Fruit fly (Drosophila melanogaster) Kc167 (cell line): ENCODE data around the gene CG43332.

Experiments
- Myc ChIP-seq: fragments of >200 bp; optimal IDR thresholded peaks from 2 replicates; lab custom pipeline; 2017; ENCODE audit warnings: missing external identifiers
- Sin3A ChIP-seq: fragments of >200 bp; optimal IDR thresholded peaks from 2 replicates; lab custom pipeline; 2018; ENCODE audit warnings: missing external identifiers
- psq ChIP-seq: fragments of >200 bp; optimal IDR thresholded peaks from 2 replicates; lab custom pipeline; 2017; ENCODE audit warnings: missing external identifiers
- ttk ChIP-seq: sonication (Bioruptor generic); optimal IDR thresholded peaks from 2 replicates; lab custom pipeline; 2017; ENCODE audit warnings: missing external identifiers

DNA sequence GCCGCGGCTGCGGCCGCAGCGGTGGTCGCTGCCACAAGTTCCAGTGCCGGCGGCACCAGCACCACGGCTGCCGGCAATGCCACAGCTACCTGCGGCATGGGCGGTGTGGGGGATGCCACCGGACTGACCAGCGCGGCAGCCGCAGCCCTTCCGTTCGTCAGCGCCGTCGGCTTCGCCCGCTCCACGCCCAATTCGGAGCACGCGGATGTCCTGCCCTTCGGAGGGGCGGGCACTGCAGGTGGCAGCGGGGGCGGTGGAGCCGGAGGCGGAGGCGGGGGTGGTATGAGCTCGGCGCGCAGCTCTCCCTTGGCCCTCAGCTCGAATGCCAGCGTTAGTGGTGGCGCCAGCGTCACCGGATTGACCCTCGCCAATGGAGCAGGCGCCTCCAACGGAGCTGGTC lies 5.0 kb downstream of the CG43332 start:
- no peak for TF ChIP-seq Myc (lab: Kevin White, UChicago)
- TF ChIP-seq ttk (lab: Kevin White, UChicago): no peak
- TF ChIP-seq psq (lab: Kevin White, UChicago): no peak
- TF ChIP-seq Sin3A (lab: Kevin White, UChicago): no peak
